Worm (Caenorhabditis elegans): ENCODE data around the gene scc-1.

The scc-1 gene

DNA sequence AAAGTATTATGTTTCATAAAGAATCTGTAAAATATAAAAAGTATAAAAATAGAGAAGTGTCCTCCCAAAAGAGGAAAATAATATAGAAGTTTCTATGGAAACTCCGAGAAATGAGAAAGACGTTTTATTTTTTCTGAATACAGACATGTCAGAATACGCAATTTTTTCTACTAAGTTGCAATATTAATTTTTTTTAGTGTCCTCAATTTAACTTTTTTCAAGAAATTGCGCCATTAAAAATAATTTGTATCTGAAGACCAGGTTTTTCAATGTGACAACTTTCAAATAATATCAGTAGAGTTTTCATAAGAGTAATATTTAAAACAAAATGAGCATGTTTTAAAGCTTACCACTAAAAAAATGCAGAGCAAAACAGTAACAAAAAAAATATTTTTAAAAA is 30.9 kb upstream of the scc-1 start, which contains the start of gene fut-5:
Gene fut-5 (minus strand): TSS at position 101 of the 400 bp plus-strand sequence.
- TF ChIP-seq cog-1 (tag; optimal IDR thresholded peaks at IDR 0.05) = no peak
- TF ChIP-seq ztf-23 (GFP tag; IDR thresholded peaks at IDR 0.05) = no peak
- no peak for TF ChIP-seq T22C8.4 (GFP tag; IDR thresholded peaks at IDR 0.05)
- TF ChIP-seq flt-1 (GFP tag; IDR thresholded peaks at IDR 0.05) = no peak
- TF ChIP-seq klf-2 (GFP tag; conservative IDR thresholded peaks at IDR 0.05) = no peak
- no peak for TF ChIP-seq med-1 (GFP tag; optimal IDR thresholded peaks at IDR 0.05; ENCODE audit: insufficient read depth)
- TF ChIP-seq tab-1 (GFP tag; IDR thresholded peaks at IDR 0.05) = no peak

DNA sequence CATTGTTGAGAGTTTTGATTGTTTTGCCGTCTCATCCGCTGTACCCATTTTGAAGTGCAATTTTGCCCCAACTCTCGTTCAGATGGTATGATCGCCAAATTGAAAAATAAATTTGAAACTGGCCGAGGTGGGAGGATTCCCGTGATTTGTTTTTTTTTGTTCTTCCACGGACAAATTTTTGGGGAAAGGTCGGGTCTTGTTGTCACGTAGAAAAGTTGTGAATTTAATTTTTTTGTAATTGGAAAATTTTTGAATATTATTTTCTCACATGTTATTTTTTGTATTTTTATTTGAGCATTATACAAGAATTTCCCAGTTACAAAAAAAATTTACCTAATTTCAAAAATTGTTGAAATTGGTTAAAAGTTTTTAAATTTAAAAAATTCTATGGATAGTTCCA is 26.8 kb upstream of the scc-1 start, which contains the start of gene T05A7.6:
Gene T05A7.6 (minus strand): TSS at position 101 of the 400 bp plus-strand sequence.
- no peak for TF ChIP-seq flt-1 (GFP tag; IDR thresholded peaks at IDR 0.05)
- TF ChIP-seq med-1 (GFP tag; optimal IDR thresholded peaks at IDR 0.05; ENCODE audit: insufficient read depth) = no peak
- no peak for TF ChIP-seq cog-1 (tag; optimal IDR thresholded peaks at IDR 0.05)
- TF ChIP-seq ztf-23 (GFP tag; IDR thresholded peaks at IDR 0.05) = no peak
- TF ChIP-seq tab-1 (GFP tag; IDR thresholded peaks at IDR 0.05) = no peak
- no peak for TF ChIP-seq ref-1 (GFP tag; conservative IDR thresholded peaks at IDR 0.05)
- no peak for TF ChIP-seq klf-2 (GFP tag; conservative IDR thresholded peaks at IDR 0.05)
- TF ChIP-seq ztf-29 (GFP tag; IDR thresholded peaks at IDR 0.05) = no peak
- no peak for TF ChIP-seq T22C8.4 (GFP tag; IDR thresholded peaks at IDR 0.05)

DNA sequence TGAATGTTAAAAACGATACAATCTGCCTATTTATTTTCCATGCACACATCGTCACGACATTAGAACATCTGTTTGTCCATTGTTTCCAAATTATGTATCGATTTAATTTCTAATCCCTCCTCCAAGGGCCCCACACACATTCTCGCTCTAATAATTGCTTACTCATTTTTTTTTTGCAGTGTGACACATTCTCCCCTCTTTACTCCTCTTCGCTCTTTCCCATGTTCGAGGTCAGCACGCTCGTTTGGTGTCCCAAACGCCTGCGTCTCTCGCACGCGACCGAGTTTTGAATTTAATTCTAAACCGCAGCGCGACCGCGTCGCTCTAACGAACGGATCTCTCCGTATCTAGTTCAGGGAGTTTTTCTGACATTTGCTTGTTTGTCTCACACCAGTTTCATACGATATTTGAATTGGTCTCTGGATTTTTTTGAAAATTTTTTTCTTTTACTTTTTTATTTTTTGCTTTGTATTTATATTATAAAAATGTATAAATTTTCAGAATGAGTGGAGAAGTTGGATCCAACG is 25.9 kb upstream of the scc-1 start, which contains the start of the genes clec-140 and hmg-11:
Gene clec-140 (plus strand): TSS at position 477 of the 527 bp plus-strand sequence.
Gene hmg-11 (plus strand): TSS at position 502 of the 527 bp plus-strand sequence.
- TF ChIP-seq tab-1 (GFP tag; IDR thresholded peaks at IDR 0.05) (no peak), med-1 (GFP tag; optimal IDR thresholded peaks at IDR 0.05; ENCODE audit: insufficient read depth) (no peak), ref-1 (GFP tag; conservative IDR thresholded peaks at IDR 0.05) (no peak), ztf-29 (GFP tag; IDR thresholded peaks at IDR 0.05) (no peak), T22C8.4 (GFP tag; IDR thresholded peaks at IDR 0.05) (peak; percentile 52), klf-2 (GFP tag; conservative IDR thresholded peaks at IDR 0.05) (no peak), cog-1 (tag; optimal IDR thresholded peaks at IDR 0.05) (peak; percentile 66), ztf-23 (GFP tag; IDR thresholded peaks at IDR 0.05) (0 out of 2 replicates have a peak, but pooled peaks have one; percentile 52), flt-1 (GFP tag; IDR thresholded peaks at IDR 0.05) (0 out of 2 replicates have a peak, but pooled peaks have one; percentile 37)

DNA sequence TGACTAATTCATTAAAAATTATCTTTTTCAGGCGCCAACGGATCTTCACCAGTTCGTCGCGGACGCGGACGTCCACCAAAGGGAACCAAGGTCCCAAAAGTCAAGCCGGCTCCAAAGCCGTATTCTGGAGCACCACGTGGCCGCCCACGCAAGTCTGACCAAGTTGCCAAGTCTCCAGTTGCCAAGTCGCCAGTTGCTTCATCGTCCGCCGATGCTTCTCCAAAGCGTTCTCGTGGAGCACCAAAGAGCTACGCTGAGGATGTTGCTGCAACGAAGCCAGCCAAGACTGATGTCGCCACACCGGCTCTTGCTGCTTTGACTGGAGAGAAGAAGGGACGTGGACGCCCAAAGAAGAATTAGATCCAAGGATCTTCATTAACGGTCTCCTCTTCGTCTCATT is 25.3 kb upstream of the scc-1 start:
- TF ChIP-seq cog-1 (tag; optimal IDR thresholded peaks at IDR 0.05) (no peak), ref-1 (GFP tag; conservative IDR thresholded peaks at IDR 0.05) (no peak), flt-1 (GFP tag; IDR thresholded peaks at IDR 0.05) (no peak), ztf-23 (GFP tag; IDR thresholded peaks at IDR 0.05) (no peak), tab-1 (GFP tag; IDR thresholded peaks at IDR 0.05) (no peak), med-1 (GFP tag; optimal IDR thresholded peaks at IDR 0.05; ENCODE audit: insufficient read depth) (no peak), ztf-29 (GFP tag; IDR thresholded peaks at IDR 0.05) (no peak), T22C8.4 (GFP tag; IDR thresholded peaks at IDR 0.05) (no peak), klf-2 (GFP tag; conservative IDR thresholded peaks at IDR 0.05) (no peak)

DNA sequence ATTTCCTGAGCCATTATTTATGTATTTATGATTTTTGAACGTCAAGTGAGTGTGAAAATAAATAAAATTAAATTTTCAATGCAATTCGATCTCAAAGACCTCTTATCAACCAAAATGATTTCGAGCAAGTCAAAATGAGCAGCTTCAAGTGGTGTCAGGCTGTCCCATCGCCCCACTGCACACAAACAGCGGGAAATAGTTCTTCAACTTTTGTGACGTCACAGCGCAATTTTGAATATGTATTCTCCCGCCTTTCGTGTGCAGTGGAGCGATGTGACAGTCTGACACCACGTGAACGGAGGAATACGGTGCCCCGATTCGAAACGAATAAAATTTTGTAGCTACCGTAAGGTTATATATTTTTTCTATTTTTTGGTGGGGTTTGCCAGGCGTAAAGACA is 24.9 kb upstream of the scc-1 start:
- TF ChIP-seq ztf-23 (GFP tag; IDR thresholded peaks at IDR 0.05) (no peak), ztf-29 (GFP tag; IDR thresholded peaks at IDR 0.05) (no peak), med-1 (GFP tag; optimal IDR thresholded peaks at IDR 0.05; ENCODE audit: insufficient read depth) (no peak), T22C8.4 (GFP tag; IDR thresholded peaks at IDR 0.05) (no peak), cog-1 (tag; optimal IDR thresholded peaks at IDR 0.05) (no peak), ref-1 (GFP tag; conservative IDR thresholded peaks at IDR 0.05) (no peak), klf-2 (GFP tag; conservative IDR thresholded peaks at IDR 0.05) (no peak), tab-1 (GFP tag; IDR thresholded peaks at IDR 0.05) (no peak), flt-1 (GFP tag; IDR thresholded peaks at IDR 0.05) (no peak)

DNA sequence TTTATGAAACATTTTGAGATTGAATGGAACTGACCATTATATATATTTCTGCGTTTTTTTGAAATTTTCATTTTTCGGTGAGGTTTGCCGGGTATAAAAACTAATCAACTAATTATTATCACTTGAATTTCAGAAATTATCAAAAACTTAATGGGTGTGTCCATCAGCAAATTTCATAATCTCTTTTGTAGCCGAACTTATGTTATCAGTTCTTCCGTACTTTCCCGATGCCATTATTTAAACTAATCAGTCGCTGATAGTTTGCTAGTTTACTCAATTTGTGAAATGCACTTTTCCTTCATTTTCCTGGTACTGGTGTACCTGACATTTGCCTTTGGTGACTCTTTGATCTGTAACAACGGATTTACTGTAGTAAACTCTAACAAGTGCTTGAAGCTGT is 24.3 kb upstream of the scc-1 start:
- TF ChIP-seq tab-1 (GFP tag; IDR thresholded peaks at IDR 0.05) (no peak), flt-1 (GFP tag; IDR thresholded peaks at IDR 0.05) (no peak), ref-1 (GFP tag; conservative IDR thresholded peaks at IDR 0.05) (no peak), med-1 (GFP tag; optimal IDR thresholded peaks at IDR 0.05; ENCODE audit: insufficient read depth) (no peak), ztf-29 (GFP tag; IDR thresholded peaks at IDR 0.05) (no peak), ztf-23 (GFP tag; IDR thresholded peaks at IDR 0.05) (no peak), cog-1 (tag; optimal IDR thresholded peaks at IDR 0.05) (no peak), T22C8.4 (GFP tag; IDR thresholded peaks at IDR 0.05) (no peak), klf-2 (GFP tag; conservative IDR thresholded peaks at IDR 0.05) (no peak)

DNA sequence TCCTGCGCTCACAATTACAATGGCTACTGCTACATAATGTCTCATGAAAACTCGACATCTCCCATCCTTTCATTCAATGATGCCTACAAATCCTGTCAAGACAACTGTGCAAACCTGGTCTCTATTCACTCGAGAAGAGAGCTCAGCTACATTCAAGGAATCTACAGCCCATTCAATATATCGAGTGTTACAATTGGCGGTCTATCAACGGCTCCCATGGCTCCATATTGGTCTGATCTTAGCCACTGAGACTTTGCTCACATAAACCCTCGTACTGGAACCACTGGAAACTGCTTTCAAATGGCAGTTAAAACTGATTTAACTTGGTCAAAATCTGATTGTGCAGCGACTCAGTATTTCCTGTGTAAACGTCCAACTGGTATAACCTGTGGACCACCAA is 23.0 kb upstream of the scc-1 start, which contains the start of gene T05A7.3:
Gene T05A7.3 (plus strand): TSS at position 301 of the 400 bp plus-strand sequence.
- TF ChIP-seq T22C8.4 (GFP tag; IDR thresholded peaks at IDR 0.05) (no peak), cog-1 (tag; optimal IDR thresholded peaks at IDR 0.05) (no peak), med-1 (GFP tag; optimal IDR thresholded peaks at IDR 0.05; ENCODE audit: insufficient read depth) (no peak), flt-1 (GFP tag; IDR thresholded peaks at IDR 0.05) (no peak), klf-2 (GFP tag; conservative IDR thresholded peaks at IDR 0.05) (no peak), tab-1 (GFP tag; IDR thresholded peaks at IDR 0.05) (no peak), ztf-29 (GFP tag; IDR thresholded peaks at IDR 0.05) (no peak), ztf-23 (GFP tag; IDR thresholded peaks at IDR 0.05) (no peak), ref-1 (GFP tag; conservative IDR thresholded peaks at IDR 0.05) (no peak)

DNA sequence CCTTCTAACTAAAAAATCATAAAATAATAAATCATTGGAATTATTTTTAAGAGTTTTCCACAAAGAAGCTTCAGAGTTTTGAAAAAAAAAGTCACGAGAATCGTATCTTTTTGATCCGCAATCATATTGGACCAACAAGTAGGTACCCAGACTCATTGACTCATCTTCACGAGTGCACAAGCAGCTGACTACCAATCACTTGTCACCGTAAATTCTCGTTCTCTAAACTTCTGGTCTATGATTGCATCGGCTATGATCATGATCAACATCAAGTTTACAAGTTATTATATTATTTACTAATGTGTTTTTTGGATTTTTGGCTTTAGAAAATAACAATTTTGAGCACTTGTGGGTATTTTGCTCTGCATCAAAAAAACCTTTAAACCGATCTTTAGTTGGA is 22.3 kb upstream of the scc-1 start:
- no peak for TF ChIP-seq tab-1 (GFP tag; IDR thresholded peaks at IDR 0.05)
- TF ChIP-seq cog-1 (tag; optimal IDR thresholded peaks at IDR 0.05) = no peak
- TF ChIP-seq flt-1 (GFP tag; IDR thresholded peaks at IDR 0.05) = no peak
- TF ChIP-seq med-1 (GFP tag; optimal IDR thresholded peaks at IDR 0.05; ENCODE audit: insufficient read depth) = no peak
- no peak for TF ChIP-seq ztf-29 (GFP tag; IDR thresholded peaks at IDR 0.05)
- no peak for TF ChIP-seq T22C8.4 (GFP tag; IDR thresholded peaks at IDR 0.05)
- TF ChIP-seq klf-2 (GFP tag; conservative IDR thresholded peaks at IDR 0.05) = no peak
- TF ChIP-seq ref-1 (GFP tag; conservative IDR thresholded peaks at IDR 0.05) = no peak
- TF ChIP-seq ztf-23 (GFP tag; IDR thresholded peaks at IDR 0.05) = no peak

DNA sequence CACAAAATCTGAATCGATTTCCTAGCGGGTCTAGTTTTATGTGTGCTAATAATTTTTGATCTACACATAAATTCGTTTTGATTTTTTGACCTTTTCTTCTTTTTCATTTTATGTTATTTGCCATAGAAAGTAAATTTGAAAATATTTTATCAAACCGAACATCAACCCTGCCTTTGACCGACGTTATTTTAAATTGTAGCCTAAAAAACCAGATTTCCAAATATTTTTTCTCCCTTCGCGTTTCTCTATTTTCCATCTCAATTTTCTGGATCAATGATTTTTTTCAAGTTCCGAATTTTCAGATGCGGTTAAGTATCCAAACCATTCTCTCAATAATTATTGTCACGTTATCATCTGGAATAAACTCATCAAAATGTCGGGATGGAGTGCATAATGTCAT is 20.6 kb upstream of the scc-1 start, which contains the start of gene T05A7.1:
Gene T05A7.1 (plus strand): TSS at position 301 of the 400 bp plus-strand sequence.
- TF ChIP-seq flt-1 (GFP tag; IDR thresholded peaks at IDR 0.05) (no peak), tab-1 (GFP tag; IDR thresholded peaks at IDR 0.05) (no peak), ztf-23 (GFP tag; IDR thresholded peaks at IDR 0.05) (no peak), cog-1 (tag; optimal IDR thresholded peaks at IDR 0.05) (no peak), ref-1 (GFP tag; conservative IDR thresholded peaks at IDR 0.05) (no peak), ztf-29 (GFP tag; IDR thresholded peaks at IDR 0.05) (no peak), klf-2 (GFP tag; conservative IDR thresholded peaks at IDR 0.05) (no peak), med-1 (GFP tag; optimal IDR thresholded peaks at IDR 0.05; ENCODE audit: insufficient read depth) (no peak), T22C8.4 (GFP tag; IDR thresholded peaks at IDR 0.05) (no peak)

All from whole organism, midembryonic.